Fruit fly (Drosophila melanogaster): Measurements from ENCODE around the gene CG3708.

dm6 chrX:908763-909497 is 21.0 kb downstream of the CG3708 start:
- TF ChIP-seq Sox14 (GFP tag; optimal IDR thresholded peaks at IDR 0.05) (no peak), Sox102F (GFP tag; optimal IDR thresholded peaks at IDR 0.05) (no peak), achi (GFP tag; optimal IDR thresholded peaks at IDR 0.05) (no peak), acj6 (GFP tag; optimal IDR thresholded peaks at IDR 0.05) (no peak), CG1621 (tag; optimal IDR thresholded peaks at IDR 0.05) (no peak)

All from whole organism, prepupa.